Worm (Caenorhabditis elegans) whole organism, early embryonic: ENCODE data around the gene C08B6.14.

Experiments
- B0310.2 ChIP-seq: sonication (generic microtip); optimal IDR thresholded peaks from 2 replicates; lab custom pipeline; 2016; ENCODE audit warnings: mild to moderate bottlenecking, missing genetic modification characterization, missing compliant biosample characterization
- F13C5.2 ChIP-seq: sonication (generic microtip); optimal IDR thresholded peaks from 2 replicates; lab custom pipeline; 2017; ENCODE audit warnings: mild to moderate bottlenecking, missing genetic modification characterization, inconsistent platforms, missing compliant biosample characterization
- ama-1 ChIP-seq: fragments of 150-350 bp; optimal IDR thresholded peaks from 2 replicates; lab custom pipeline; 2014
- hmbx-1 ChIP-seq: sonication (generic microtip); optimal IDR thresholded peaks from 2 replicates; lab custom pipeline; 2016; ENCODE audit warnings: mild to moderate bottlenecking, missing genetic modification characterization, missing compliant biosample characterization
- pes-1 ChIP-seq: fragments of 200-800 bp; sonication (Bioruptor generic); IDR thresholded peaks from 2 replicates; pipeline ENCODE4 v1.3.6; 2022; ENCODE audit warnings: missing genetic modification reagents, missing genetic modification characterization, missing compliant biosample characterization
- scrt-1 ChIP-seq: fragments of 200-800 bp; sonication (Bioruptor generic); IDR thresholded peaks from 2 replicates; pipeline ENCODE4 v1.3.6; 2022; ENCODE audit warnings: missing genetic modification characterization, missing compliant biosample characterization
- sea-1 ChIP-seq: fragments of 200-800 bp; sonication (Bioruptor generic); conservative IDR thresholded peaks from 2 replicates; pipeline ENCODE4 v1.3.6; 2022; ENCODE audit warnings: missing genetic modification characterization, missing compliant biosample characterization
- tra-4 ChIP-seq: sonication (generic microtip); optimal IDR thresholded peaks from 2 replicates; lab custom pipeline; 2017; ENCODE audit warnings: missing genetic modification characterization, missing compliant biosample characterization

DNA sequence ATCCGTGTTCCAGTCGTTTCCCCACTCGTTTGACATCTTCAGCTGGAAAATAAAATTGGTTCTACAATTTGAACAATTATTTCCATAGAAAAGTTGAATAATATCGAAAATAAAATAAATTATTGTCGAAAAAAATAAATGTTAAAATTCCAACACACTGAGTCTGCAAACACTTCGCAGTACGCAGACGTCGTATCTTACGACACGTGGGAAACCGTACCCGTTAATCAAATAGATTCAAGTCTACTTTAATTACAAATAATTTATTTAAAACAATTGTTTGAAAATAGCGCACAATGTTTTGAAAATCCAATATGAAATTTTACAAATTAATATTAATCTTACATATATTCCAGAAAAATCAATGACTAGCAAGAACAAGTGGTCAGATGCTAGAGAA is 46.9 kb downstream of the C08B6.14 start, which contains the start of gene yif-1:
- TF ChIP-seq F13C5.2 (tag; lab: Kevin White, UChicago): no peak
- TF ChIP-seq sea-1 (GFP tag; lab: Robert Waterston, UW): no peak
- TF ChIP-seq ama-1 (lab: Kevin White, UChicago): no peak
- no peak for TF ChIP-seq pes-1 (GFP tag; lab: Robert Waterston, UW)
- no peak for TF ChIP-seq tra-4 (tag; lab: Kevin White, UChicago)
- no peak for TF ChIP-seq scrt-1 (GFP tag; lab: Robert Waterston, UW)
- no peak for TF ChIP-seq hmbx-1 (tag; lab: Kevin White, UChicago)
- no peak for TF ChIP-seq B0310.2 (tag; lab: Kevin White, UChicago)
